Fruit fly (Drosophila melanogaster): ENCODE results near the gene CG17328.
A peak's percentile ranks its signal among the peaks of the same experiment; 100 is the strongest.

The CG17328 gene

dm6 chr2L:16287602-16288392 lies 11.9 kb upstream of the CG17328 start, which contains the start of the genes crp and pkaap (continued):
- no peak for TF ChIP-seq CG11247 (GFP tag; IDR thresholded peaks at IDR 0.05)
- no peak for TF ChIP-seq chm (GFP tag; IDR thresholded peaks at IDR 0.05)
- TF ChIP-seq psq (GFP tag; optimal IDR thresholded peaks at IDR 0.05): peak; percentile 12
- peak; percentile 83 for TF ChIP-seq pho (GFP tag; optimal IDR thresholded peaks at IDR 0.05)
- peak; percentile 97 for TF ChIP-seq BEAF-32 (GFP tag; optimal IDR thresholded peaks at IDR 0.05)
- TF ChIP-seq Opbp (GFP tag; IDR thresholded peaks at IDR 0.05; ENCODE audit: partially characterized antibody): no peak
- peak; percentile 87 for TF ChIP-seq caup (GFP tag; optimal IDR thresholded peaks at IDR 0.05; ENCODE audit: severe bottlenecking)
- peak; percentile 72 for TF ChIP-seq Mes4 (GFP tag; optimal IDR thresholded peaks at IDR 0.05)
- no peak for TF ChIP-seq vnd (GFP tag; IDR thresholded peaks at IDR 0.05; ENCODE audit: partially characterized antibody)
- peak; percentile 56 for TF ChIP-seq zen (tag; optimal IDR thresholded peaks at IDR 0.05)
- TF ChIP-seq CG17186 (GFP tag; optimal IDR thresholded peaks at IDR 0.05): peak; percentile 71
- TF ChIP-seq E2f2 (GFP tag; IDR thresholded peaks at IDR 0.05): no peak
- TF ChIP-seq sima (GFP tag; optimal IDR thresholded peaks at IDR 0.05): peak; percentile 20
- TF ChIP-seq amos (GFP tag; IDR thresholded peaks at IDR 0.05; ENCODE audit: partially characterized antibody): no peak
- TF ChIP-seq Hr39 (optimal IDR thresholded peaks at IDR 0.05): no peak
- TF ChIP-seq en (GFP tag; optimal IDR thresholded peaks at IDR 0.05): peak; percentile 56
- no peak for TF ChIP-seq Atf6 (GFP tag; IDR thresholded peaks at IDR 0.05)
- TF ChIP-seq Taf1 (GFP tag; IDR thresholded peaks at IDR 0.05): no peak
- peak; percentile 15 for TF ChIP-seq Neu2 (GFP tag; optimal IDR thresholded peaks at IDR 0.05; ENCODE audit: borderline replicate concordance)
- peak; percentile 78 for TF ChIP-seq vfl (GFP tag; optimal IDR thresholded peaks at IDR 0.05)
- no peak for TF ChIP-seq CG3847 (GFP tag; IDR thresholded peaks at IDR 0.05)
- no peak for TF ChIP-seq CG11695 (GFP tag; IDR thresholded peaks at IDR 0.05)
- no peak for TF ChIP-seq H2.0 (GFP tag; IDR thresholded peaks at IDR 0.05)
- no peak for TF ChIP-seq cg (GFP tag; optimal IDR thresholded peaks at IDR 0.05)
- no peak for TF ChIP-seq sim (GFP tag; IDR thresholded peaks at IDR 0.05)
- TF ChIP-seq tup (GFP tag; optimal IDR thresholded peaks at IDR 0.05): peak; percentile 83
- peak; percentile 89 for TF ChIP-seq CG13894 (tag; optimal IDR thresholded peaks at IDR 0.05)
- peak; percentile 77 for TF ChIP-seq CG2712 (tag; optimal IDR thresholded peaks at IDR 0.05)
- peak; percentile 23 for TF ChIP-seq pros (GFP tag; optimal IDR thresholded peaks at IDR 0.05)
- TF ChIP-seq CG17829 (tag; optimal IDR thresholded peaks at IDR 0.05): peak; percentile 74
- no peak for TF ChIP-seq CG8478 (optimal IDR thresholded peaks at IDR 0.05)
- peak; percentile 52 for TF ChIP-seq CG10462 (GFP tag; optimal IDR thresholded peaks at IDR 0.05)
- TF ChIP-seq disco-r (GFP tag; optimal IDR thresholded peaks at IDR 0.05): peak; percentile 60
- TF ChIP-seq HHEX (GFP tag; optimal IDR thresholded peaks at IDR 0.05): peak; percentile 75
- peak; percentile 35 for TF ChIP-seq CG7928 (GFP tag; optimal IDR thresholded peaks at IDR 0.05)
- TF ChIP-seq CG17912 (GFP tag; optimal IDR thresholded peaks at IDR 0.05): peak; percentile 74
- peak; percentile 16 for TF ChIP-seq Hey (tag; optimal IDR thresholded peaks at IDR 0.05)
- TF ChIP-seq zf30C (GFP tag; optimal IDR thresholded peaks at IDR 0.05): peak; percentile 71
- TF ChIP-seq Fer1 (GFP tag; optimal IDR thresholded peaks at IDR 0.05): peak; percentile 54
- peak; percentile 75 for TF ChIP-seq Fer3 (tag; optimal IDR thresholded peaks at IDR 0.05)
- no peak for TF ChIP-seq sisA (GFP tag; IDR thresholded peaks at IDR 0.05)
- TF ChIP-seq jing (GFP tag; optimal IDR thresholded peaks at IDR 0.05): peak; percentile 51
- no peak for TF ChIP-seq CG16779 (GFP tag; IDR thresholded peaks at IDR 0.05)
- peak; percentile 37 for TF ChIP-seq CG33557 (GFP tag; optimal IDR thresholded peaks at IDR 0.05)
- TF ChIP-seq CG12155 (GFP tag; optimal IDR thresholded peaks at IDR 0.05): peak; percentile 85
- TF ChIP-seq CG13287 (GFP tag; IDR thresholded peaks at IDR 0.05; ENCODE audit: partially characterized antibody): no peak
- TF ChIP-seq her (GFP tag; optimal IDR thresholded peaks at IDR 0.05): peak; percentile 84
- TF ChIP-seq tll (GFP tag; optimal IDR thresholded peaks at IDR 0.05): no peak
- TF ChIP-seq CG10565 (GFP tag; optimal IDR thresholded peaks at IDR 0.05): peak; percentile 23

Measured in whole organism, embryonic.